Fruit fly (Drosophila melanogaster) whole organism, embryonic: Measurements from ENCODE around the gene Dmtn.

Experiments
- Adf1 ChIP-seq: fragments of 200-800 bp; sonication (Bioruptor generic); IDR thresholded peaks from 2 replicates; pipeline ENCODE4 v1.3.6; 2022; ENCODE audit warnings: missing biosample characterization, missing genetic modification characterization
- CG10462 ChIP-seq: fragments of 200-800 bp; sonication (Bioruptor generic); optimal IDR thresholded peaks from 2 replicates; lab custom pipeline; 2016; ENCODE audit warnings: missing biosample characterization, missing genetic modification characterization
- CG11093 ChIP-seq: fragments of 200-800 bp; sonication (Bioruptor generic); IDR thresholded peaks from 3 replicates; pipeline ENCODE4 v1.3.6; 2022; ENCODE audit warnings: missing biosample characterization, missing genetic modification characterization
- CG11696 ChIP-seq: fragments of 200-800 bp; sonication (Bioruptor generic); IDR thresholded peaks from 2 replicates; pipeline ENCODE4 v1.3.6; 2022; ENCODE audit warnings: missing biosample characterization, missing genetic modification characterization
- CG17361 ChIP-seq: fragments of 200-800 bp; sonication (Bioruptor generic); IDR thresholded peaks from 3 replicates; pipeline ENCODE4 v1.3.6; 2022; ENCODE audit warnings: missing biosample characterization, missing genetic modification characterization
- CG17802 ChIP-seq: fragments of 200-800 bp; sonication (Bioruptor generic); optimal IDR thresholded peaks from 2 replicates; lab custom pipeline; 2018; ENCODE audit warnings: missing biosample characterization, mild to moderate bottlenecking, missing genetic modification characterization, moderate library complexity
- CG2199 ChIP-seq: fragments of 200-800 bp; sonication (Bioruptor generic); IDR thresholded peaks from 3 replicates; pipeline ENCODE4 v1.3.6; 2022; ENCODE audit warnings: missing biosample characterization, missing genetic modification characterization
- CG2889 ChIP-seq: fragments of 200-800 bp; sonication (Bioruptor generic); IDR thresholded peaks from 3 replicates; pipeline ENCODE4 v1.3.6; 2022; ENCODE audit warnings: missing biosample characterization, missing genetic modification characterization
- CG30431 ChIP-seq: fragments of 200-800 bp; sonication (Bioruptor generic); optimal IDR thresholded peaks from 2 replicates; lab custom pipeline; 2017; ENCODE audit warnings: missing biosample characterization, missing genetic modification characterization
- CG3065 ChIP-seq: fragments of 200-800 bp; sonication (Bioruptor generic); optimal IDR thresholded peaks from 2 replicates; lab custom pipeline; 2016; ENCODE audit warnings: missing biosample characterization, missing genetic modification characterization
- CG31441 ChIP-seq: fragments of 200-800 bp; sonication (Bioruptor generic); IDR thresholded peaks from 2 replicates; pipeline ENCODE4 v1.3.6; 2022; ENCODE audit warnings: missing biosample characterization, missing genetic modification characterization
- CG33213 ChIP-seq: fragments of 200-800 bp; sonication (Bioruptor generic); optimal IDR thresholded peaks from 3 replicates; lab custom pipeline; 2016; ENCODE audit warnings: missing biosample characterization, missing genetic modification characterization
- CG4730 ChIP-seq: fragments of 200-800 bp; sonication (Bioruptor generic); IDR thresholded peaks from 2 replicates; pipeline ENCODE4 v1.3.6; 2022; ENCODE audit warnings: missing biosample characterization, missing genetic modification characterization
- CG6654 ChIP-seq: fragments of 200-800 bp; sonication (Bioruptor generic); optimal IDR thresholded peaks from 2 replicates; lab custom pipeline; 2017; ENCODE audit warnings: missing biosample characterization, mild to moderate bottlenecking, missing genetic modification characterization
- CG6854 ChIP-seq: fragments of 200-800 bp; sonication (Bioruptor generic); optimal IDR thresholded peaks from 3 replicates; lab custom pipeline; 2017; ENCODE audit warnings: missing biosample characterization, mild to moderate bottlenecking, missing genetic modification characterization
- CG7786 ChIP-seq: fragments of 200-800 bp; sonication (Bioruptor generic); optimal IDR thresholded peaks from 2 replicates; lab custom pipeline; 2016; ENCODE audit warnings: missing biosample characterization, missing genetic modification characterization
- CG7963 ChIP-seq: fragments of 200-800 bp; sonication (Bioruptor generic); IDR thresholded peaks from 3 replicates; pipeline ENCODE4 v1.3.6; 2022; ENCODE audit warnings: missing biosample characterization, missing genetic modification characterization; ENCODE audit not compliant: partially characterized antibody
- CG9727 ChIP-seq: fragments of 200-800 bp; sonication (Bioruptor generic); optimal IDR thresholded peaks from 3 replicates; lab custom pipeline; 2017; ENCODE audit warnings: missing biosample characterization, mild to moderate bottlenecking, missing genetic modification characterization
- CTCF ChIP-seq: fragments of 200-800 bp; sonication (Bioruptor generic); optimal IDR thresholded peaks from 2 replicates; lab custom pipeline; 2017; ENCODE audit warnings: missing biosample characterization, mild to moderate bottlenecking, missing genetic modification characterization, moderate library complexity
- Chrac-16 ChIP-seq: fragments of 200-800 bp; sonication (Bioruptor generic); optimal IDR thresholded peaks from 3 replicates; lab custom pipeline; 2016; ENCODE audit warnings: missing biosample characterization, missing genetic modification characterization
- Dad ChIP-seq: fragments of 200-800 bp; sonication (Bioruptor generic); optimal IDR thresholded peaks from 3 replicates; lab custom pipeline; 2016; ENCODE audit warnings: missing biosample characterization, missing genetic modification characterization
- ERR ChIP-seq: fragments of 200-800 bp; sonication (Bioruptor generic); optimal IDR thresholded peaks from 2 replicates; lab custom pipeline; 2016; ENCODE audit warnings: missing biosample characterization, missing genetic modification characterization
- Eip74EF ChIP-seq, 2 experiments: fragments of 200-800 bp in 1 of 2; fragments of >200 bp in 1 of 2; sonication (Bioruptor generic) in 1 of 2; optimal IDR thresholded peaks; 2 replicates each; lab custom pipeline; 2017 to 2019; ENCODE audit warnings: missing biosample characterization in 2 of 2, missing genetic modification characterization in 2 of 2, mild to moderate bottlenecking in 1 of 2, moderate library complexity in 1 of 2
- H15 ChIP-seq: fragments of 200-800 bp; sonication (Bioruptor generic); IDR thresholded peaks from 3 replicates; pipeline ENCODE4 v1.3.6; 2022; ENCODE audit warnings: missing biosample characterization, missing genetic modification characterization
- H2.0 ChIP-seq: fragments of 200-800 bp; sonication (Bioruptor generic); IDR thresholded peaks from 2 replicates; pipeline ENCODE4 v1.3.6; 2022; ENCODE audit warnings: missing biosample characterization, missing genetic modification characterization
- HLH54F ChIP-seq: fragments of 200-800 bp; sonication (Bioruptor generic); optimal IDR thresholded peaks from 3 replicates; lab custom pipeline; 2016; ENCODE audit warnings: missing biosample characterization, missing genetic modification characterization
- Hr78 ChIP-seq, 2 experiments: fragments of 200-800 bp in 1 of 2; fragments of >200 bp in 1 of 2; sonication (Bioruptor generic) in 1 of 2; optimal IDR thresholded peaks; 2 replicates each; lab custom pipeline; 2017 to 2019; ENCODE audit warnings: missing biosample characterization in 2 of 2, missing genetic modification characterization in 2 of 2, mild to moderate bottlenecking in 1 of 2, moderate library complexity in 1 of 2
- Lpt ChIP-seq: fragments of >200 bp; optimal IDR thresholded peaks from 2 replicates; lab custom pipeline; 2018; ENCODE audit warnings: missing biosample characterization, missing genetic modification characterization
- Poxn ChIP-seq: fragments of 200-800 bp; sonication (Bioruptor generic); IDR thresholded peaks from 2 replicates; pipeline ENCODE4 v1.3.6; 2022; ENCODE audit warnings: missing biosample characterization, missing genetic modification characterization
- Six4 ChIP-seq: fragments of 200-800 bp; sonication (Bioruptor generic); optimal IDR thresholded peaks from 2 replicates; lab custom pipeline; 2016; ENCODE audit warnings: missing biosample characterization, missing genetic modification characterization
- Sox100B ChIP-seq: fragments of 200-800 bp; sonication (Bioruptor generic); optimal IDR thresholded peaks from 3 replicates; lab custom pipeline; 2018; ENCODE audit warnings: missing biosample characterization, mild to moderate bottlenecking, missing genetic modification characterization
- Tbp ChIP-seq: fragments of >200 bp; optimal IDR thresholded peaks from 2 replicates; lab custom pipeline; 2018; ENCODE audit warnings: missing biosample characterization, missing genetic modification characterization
- ash1 ChIP-seq: fragments of 200-800 bp; sonication (Bioruptor generic); optimal IDR thresholded peaks from 2 replicates; lab custom pipeline; 2018; ENCODE audit warnings: missing biosample characterization, mild to moderate bottlenecking, missing genetic modification characterization
- bigmax ChIP-seq: fragments of 200-800 bp; sonication (Bioruptor generic); optimal IDR thresholded peaks from 2 replicates; lab custom pipeline; 2018; ENCODE audit warnings: missing biosample characterization, mild to moderate bottlenecking, missing genetic modification characterization
- croc ChIP-seq: fragments of 200-800 bp; sonication (Bioruptor generic); conservative IDR thresholded peaks from 3 replicates; pipeline ENCODE4 v1.3.6; 2022; ENCODE audit warnings: missing biosample characterization, missing genetic modification characterization
- eve ChIP-seq, 2 experiments: fragments of >200 bp; optimal IDR thresholded peaks; 2 replicates each; lab custom pipeline; 2017; ENCODE audit warnings: missing biosample characterization in 2 of 2, missing genetic modification characterization in 2 of 2
- gem ChIP-seq: fragments of 200-800 bp; sonication (Bioruptor generic); optimal IDR thresholded peaks from 2 replicates; lab custom pipeline; 2019; ENCODE audit warnings: missing biosample characterization, mild to moderate bottlenecking, missing genetic modification characterization, moderate library complexity
- gro ChIP-seq: fragments of 200-800 bp; sonication (Bioruptor generic); optimal IDR thresholded peaks from 2 replicates; lab custom pipeline; 2016; ENCODE audit warnings: missing biosample characterization, missing genetic modification characterization
- ham ChIP-seq: fragments of 200-800 bp; sonication (Bioruptor generic); IDR thresholded peaks from 2 replicates; pipeline ENCODE4 v1.3.6; 2022; ENCODE audit warnings: missing biosample characterization, missing genetic modification characterization
- hth ChIP-seq: fragments of >200 bp; optimal IDR thresholded peaks from 2 replicates; lab custom pipeline; 2017; ENCODE audit warnings: inconsistent platforms
- kay ChIP-seq: fragments of 200-800 bp; sonication (Bioruptor generic); optimal IDR thresholded peaks from 2 replicates; lab custom pipeline; 2016; ENCODE audit warnings: missing biosample characterization, missing genetic modification characterization
- nom ChIP-seq: fragments of 200-800 bp; sonication (Bioruptor generic); optimal IDR thresholded peaks from 2 replicates; lab custom pipeline; 2017; ENCODE audit warnings: missing biosample characterization, missing genetic modification characterization, mild to moderate bottlenecking, moderate library complexity, missing genetic modification reagents
- phol ChIP-seq: fragments of 200-800 bp; sonication (Bioruptor generic); optimal IDR thresholded peaks from 3 replicates; lab custom pipeline; 2018; ENCODE audit warnings: missing biosample characterization, mild to moderate bottlenecking, missing genetic modification characterization, moderate library complexity
- prd ChIP-seq, 3 experiments: fragments of >200 bp in 2 of 3; fragments of 200-800 bp in 1 of 3; sonication (Bioruptor generic) in 1 of 3; optimal IDR thresholded peaks in 2 of 3; IDR thresholded peaks in 1 of 3; 2 replicates in 2 of 3; 3 replicates in 1 of 3; pipeline versions ENCODE4 v1.3.6 to Lab custom; 2017 to 2022; ENCODE audit warnings: missing biosample characterization in 1 of 3, missing genetic modification characterization in 1 of 3
- schlank ChIP-seq: fragments of 200-800 bp; sonication (Bioruptor generic); optimal IDR thresholded peaks from 2 replicates; lab custom pipeline; 2018; ENCODE audit warnings: missing biosample characterization, mild to moderate bottlenecking, missing genetic modification characterization
- sima ChIP-seq: fragments of 200-800 bp; sonication (Bioruptor generic); optimal IDR thresholded peaks from 2 replicates; lab custom pipeline; 2016; ENCODE audit warnings: missing biosample characterization, missing genetic modification characterization
- ssp ChIP-seq: fragments of 200-800 bp; sonication (Bioruptor generic); IDR thresholded peaks from 2 replicates; pipeline ENCODE4 v1.3.6; 2022; ENCODE audit warnings: missing biosample characterization, missing genetic modification characterization
- stc ChIP-seq: fragments of 200-800 bp; sonication (Bioruptor generic); IDR thresholded peaks from 2 replicates; pipeline ENCODE4 v1.3.6; 2022; ENCODE audit warnings: missing biosample characterization, missing genetic modification characterization
- tap ChIP-seq: fragments of 200-800 bp; optimal IDR thresholded peaks from 3 replicates; lab custom pipeline; 2019; ENCODE audit warnings: missing biosample characterization, mild to moderate bottlenecking, missing genetic modification characterization, moderate library complexity
- tna ChIP-seq: fragments of 200-800 bp; sonication (Bioruptor generic); IDR thresholded peaks from 2 replicates; pipeline ENCODE4 v1.3.6; 2022; ENCODE audit warnings: missing biosample characterization, missing genetic modification characterization; ENCODE audit not compliant: partially characterized antibody
- usp ChIP-seq: fragments of >200 bp; optimal IDR thresholded peaks from 2 replicates; lab custom pipeline; 2017; ENCODE audit warnings: missing biosample characterization, missing genetic modification characterization
- wor ChIP-seq: fragments of 200-800 bp; sonication (Bioruptor generic); IDR thresholded peaks from 2 replicates; pipeline ENCODE4 v1.3.6; 2022; ENCODE audit warnings: missing biosample characterization, missing genetic modification characterization

The Dmtn gene

DNA sequence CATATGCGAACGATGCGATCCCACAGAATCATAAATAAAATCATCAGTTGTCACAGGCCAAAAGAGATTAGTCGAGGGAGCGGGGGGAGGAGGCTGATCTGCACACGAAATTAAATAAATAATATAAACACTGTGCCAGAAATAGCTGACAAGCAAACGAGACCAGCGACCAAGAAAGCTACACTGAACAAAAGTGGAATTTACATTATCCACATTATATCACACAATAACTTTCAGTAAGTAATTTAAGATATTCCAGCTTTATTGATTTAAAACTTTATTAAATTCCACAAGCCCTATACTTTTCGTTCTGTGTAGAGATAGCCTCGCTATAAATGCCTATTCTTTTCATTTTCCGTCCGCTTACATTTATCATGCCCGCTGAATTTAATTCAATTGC is 1.5 kb downstream of the Dmtn start (continued):
- TF ChIP-seq Poxn (GFP tag; lab: Robert Waterston, UW) (peak; percentile 63), ash1 (GFP tag; lab: Kevin White, UChicago) (no peak), CTCF (peak; percentile 19), CG10462 (GFP tag; lab: Kevin White, UChicago) (peak; percentile 44), CG3065 (GFP tag; lab: Kevin White, UChicago) (peak; percentile 33), CG11696 (GFP tag; lab: Robert Waterston, UW) (peak; percentile 78), croc (GFP tag; lab: Robert Waterston, UW) (peak; percentile 68), Hr78 (GFP tag; optimal IDR thresholded peaks at IDR 0.05; lab: Kevin White, UChicago) (peak in 1 of 2 experiments; percentile 33), eve (GFP tag; optimal IDR thresholded peaks at IDR 0.05; lab: Kevin White, UChicago) (peak in 1 of 2 experiments; percentile 94), CG6854 (GFP tag; lab: Kevin White, UChicago) (peak; percentile 36), wor (GFP tag; lab: Robert Waterston, UW) (peak; percentile 78), CG33213 (GFP tag; lab: Kevin White, UChicago) (peak; percentile 51), Sox100B (peak; percentile 78), CG9727 (GFP tag; lab: Kevin White, UChicago) (peak; percentile 81), CG30431 (peak; percentile 49), tna (GFP tag; lab: Robert Waterston, UW) (no peak), Six4 (GFP tag; lab: Kevin White, UChicago) (peak; percentile 54), CG4730 (GFP tag; lab: Robert Waterston, UW) (peak; percentile 80; the same call in 1 of the 2 replicates), nom (GFP tag; lab: Kevin White, UChicago) (no peak), CG2889 (peak; percentile 73; the same call in 2 of the 3 replicates), CG11093 (GFP tag; lab: Robert Waterston, UW) (peak; percentile 60; the same call in 2 of the 3 replicates), Lpt (GFP tag; lab: Kevin White, UChicago) (no peak), Adf1 (no peak), CG7963 (GFP tag; lab: Robert Waterston, UW) (no peak), H2.0 (peak; percentile 82), gem (peak; percentile 89), CG6654 (GFP tag; lab: Kevin White, UChicago) (peak; percentile 53), tap (tag; lab: Kevin White, UChicago) (peak; percentile 70), CG17802 (tag; lab: Kevin White, UChicago) (peak; percentile 22), hth (lab: Kevin White, UChicago) (no peak), CG7786 (GFP tag; lab: Kevin White, UChicago) (peak; percentile 61), CG2199 (0 out of 3 replicates have a peak, but pooled peaks have one; percentile 27), ERR (GFP tag; lab: Kevin White, UChicago) (no peak), Dad (peak; percentile 36), ham (peak; percentile 39; the same call in 1 of the 2 replicates), sima (GFP tag; lab: Kevin White, UChicago) (no peak), phol (tag; lab: Kevin White, UChicago) (peak; percentile 82), stc (peak; percentile 86; the same call in 1 of the 2 replicates), usp (GFP tag; lab: Kevin White, UChicago) (no peak), Eip74EF (GFP tag; optimal IDR thresholded peaks at IDR 0.05; lab: Kevin White, UChicago) (peak in 1 of 2 experiments; percentile 46), Chrac-16 (GFP tag; lab: Kevin White, UChicago) (peak; percentile 67), HLH54F (GFP tag; lab: Kevin White, UChicago) (peak; percentile 62), CG17361 (peak; percentile 80), gro (GFP tag; lab: Kevin White, UChicago) (peak; percentile 23), schlank (peak; percentile 36), prd (optimal IDR thresholded peaks at IDR 0.05; lab: Kevin White, UChicago) (no peak), prd (GFP tag; IDR thresholded peaks at IDR 0.05; lab: Robert Waterston, UW) (peak; percentile 90), kay (GFP tag; lab: Kevin White, UChicago) (peak; percentile 28), H15 (GFP tag; lab: Robert Waterston, UW) (no peak; the same call in 1 of the 3 replicates), ssp (no peak), Tbp (no peak), bigmax (GFP tag; lab: Kevin White, UChicago) (no peak), CG31441 (GFP tag; lab: Robert Waterston, UW) (peak; percentile 85)
